Worm (Caenorhabditis elegans) whole organism, L2 larva: ENCODE measurements around the gene T19B10.2.

Experiments used
- ZK546.5 ChIP-seq: sonication (generic microtip); optimal IDR thresholded peaks from 2 replicates; lab custom pipeline; 2017; ENCODE audit warnings: missing biosample characterization, missing genetic modification characterization
- egl-27 ChIP-seq: sonication (generic microtip); optimal IDR thresholded peaks from 3 replicates; lab custom pipeline; 2017; ENCODE audit warnings: missing biosample characterization, missing genetic modification reagents, missing genetic modification characterization
- nhr-11 ChIP-seq: fragments of 150-350 bp; optimal IDR thresholded peaks from 2 replicates; lab custom pipeline; 2014; ENCODE audit warnings: missing biosample characterization, missing genetic modification characterization
- zag-1 ChIP-seq: fragments of 150-350 bp; optimal IDR thresholded peaks from 2 replicates; lab custom pipeline; 2014; ENCODE audit warnings: missing biosample characterization, missing genetic modification characterization

- TF ChIP-seq zag-1 = no peak
- TF ChIP-seq nhr-11 (tag; lab: Kevin White, UChicago) = no peak
- TF ChIP-seq ZK546.5 (tag; lab: Kevin White, UChicago) = no peak
- no peak for TF ChIP-seq egl-27 (tag; lab: Kevin White, UChicago)
Measured at ce11 chrV:11271051-11271450, 49.9 kb downstream of the T19B10.2 start, which contains the start of gene clec-222.
